Worm (Caenorhabditis elegans) whole organism, L4/young adult: ENCODE results near the gene lir-3.

Experiments
- W03F9.2 ChIP-seq: fragments of 150-350 bp; optimal IDR thresholded peaks from 2 replicates; lab custom pipeline; 2014; ENCODE audit warnings: missing biosample characterization, missing genetic modification characterization
- dao-5 ChIP-seq: sonication (generic microtip); optimal IDR thresholded peaks from 2 replicates; lab custom pipeline; 2016; ENCODE audit warnings: missing genotype, missing genetic modification characterization, moderate library complexity, missing compliant biosample characterization
- him-1 ChIP-seq: sonication (generic microtip); optimal IDR thresholded peaks from 2 replicates; lab custom pipeline; 2016; ENCODE audit warnings: missing genotype, missing genetic modification reagents, missing genetic modification characterization, missing compliant biosample characterization

DNA sequence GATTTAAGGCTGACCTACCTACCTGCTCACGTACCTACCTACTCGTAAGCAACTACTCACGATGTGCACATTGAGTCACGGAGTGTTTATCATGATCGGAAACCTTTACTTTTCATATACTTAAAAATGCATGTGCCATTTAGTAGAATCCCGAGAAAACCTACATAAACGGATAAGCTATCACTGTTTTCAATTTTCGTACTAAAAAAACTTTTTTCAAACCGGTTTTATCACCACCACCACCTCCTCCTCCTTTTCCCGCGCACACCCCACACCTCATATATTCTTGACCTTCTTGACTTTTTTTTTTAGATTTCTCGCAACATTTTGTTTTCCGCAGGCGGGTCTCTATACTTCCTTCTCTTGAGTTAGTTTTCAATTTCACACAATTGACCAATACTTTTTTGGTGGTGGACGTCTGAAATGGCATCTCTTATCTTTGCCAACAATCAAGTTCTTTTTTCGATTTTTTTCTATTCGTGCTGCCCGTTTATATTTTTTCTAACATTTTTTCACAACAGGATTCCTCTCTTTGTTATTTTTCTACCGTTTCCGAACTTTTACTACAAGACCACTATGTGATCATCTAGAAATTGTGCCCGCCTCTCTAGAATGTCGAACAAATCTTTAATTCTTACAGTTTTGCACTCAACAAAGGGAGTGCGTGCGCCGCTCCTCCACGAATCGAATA, 18.1 kb upstream of the lir-3 start, which contains the start of gene srap-1:
- TF ChIP-seq W03F9.2 (tag; lab: Kevin White, UChicago) (no peak), dao-5 (tag; lab: Kevin White, UChicago) (no peak), him-1 (tag; lab: Kevin White, UChicago) (no peak)
